Worm (Caenorhabditis elegans) whole organism, midembryonic: Measurements from ENCODE around the gene nca-2.

Experiments used
- flt-1 ChIP-seq: fragments of 200-800 bp; sonication (Bioruptor generic); IDR thresholded peaks from 2 replicates; pipeline ENCODE4 v1.3.6; 2022; ENCODE audit warnings: missing genetic modification characterization, missing compliant biosample characterization
- tab-1 ChIP-seq: fragments of 200-800 bp; sonication (Bioruptor generic); IDR thresholded peaks from 2 replicates; pipeline ENCODE4 v1.3.6; 2022; ENCODE audit warnings: missing genetic modification characterization, missing compliant biosample characterization

DNA sequence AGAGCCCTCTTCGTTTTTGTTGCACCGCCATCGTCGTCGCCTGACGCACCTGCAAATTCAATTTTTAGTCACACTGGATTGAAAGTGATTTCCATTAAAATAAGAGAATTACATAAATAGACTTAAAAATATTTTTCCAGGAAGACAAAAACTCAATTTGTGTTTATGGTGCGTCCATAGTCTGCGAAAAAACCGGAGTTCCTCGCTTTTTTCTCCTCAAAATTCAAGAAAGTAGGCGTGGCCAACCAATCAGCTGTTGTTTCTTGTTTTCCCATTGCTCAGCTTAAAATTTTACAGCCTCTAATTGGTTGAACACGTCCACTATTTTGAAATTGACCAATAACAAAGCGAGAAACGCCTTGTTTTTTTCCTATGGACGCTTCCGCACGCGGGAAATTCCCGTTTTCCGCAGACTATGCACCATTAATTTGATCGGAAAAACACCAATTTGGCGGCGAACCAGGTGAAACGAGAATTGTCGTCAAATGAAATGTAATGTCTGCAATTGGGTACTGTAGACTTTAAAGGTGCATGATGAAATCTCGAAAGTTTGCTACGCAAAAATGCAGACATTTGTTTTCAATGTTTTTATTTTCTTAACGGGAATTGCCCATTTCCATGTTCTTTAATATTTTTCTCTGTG, 19.2 kb downstream of the nca-2 start, which contains the start of gene C27F2.7:
- no peak for TF ChIP-seq flt-1 (GFP tag; lab: Robert Waterston, UW)
- no peak for TF ChIP-seq tab-1 (GFP tag; lab: Robert Waterston, UW)
